Fruit fly (Drosophila melanogaster): Measurements from ENCODE around the gene CG6299.
A peak's percentile ranks its signal among the peaks of the same experiment; 100 is the strongest.

CG6299 gene

DNA sequence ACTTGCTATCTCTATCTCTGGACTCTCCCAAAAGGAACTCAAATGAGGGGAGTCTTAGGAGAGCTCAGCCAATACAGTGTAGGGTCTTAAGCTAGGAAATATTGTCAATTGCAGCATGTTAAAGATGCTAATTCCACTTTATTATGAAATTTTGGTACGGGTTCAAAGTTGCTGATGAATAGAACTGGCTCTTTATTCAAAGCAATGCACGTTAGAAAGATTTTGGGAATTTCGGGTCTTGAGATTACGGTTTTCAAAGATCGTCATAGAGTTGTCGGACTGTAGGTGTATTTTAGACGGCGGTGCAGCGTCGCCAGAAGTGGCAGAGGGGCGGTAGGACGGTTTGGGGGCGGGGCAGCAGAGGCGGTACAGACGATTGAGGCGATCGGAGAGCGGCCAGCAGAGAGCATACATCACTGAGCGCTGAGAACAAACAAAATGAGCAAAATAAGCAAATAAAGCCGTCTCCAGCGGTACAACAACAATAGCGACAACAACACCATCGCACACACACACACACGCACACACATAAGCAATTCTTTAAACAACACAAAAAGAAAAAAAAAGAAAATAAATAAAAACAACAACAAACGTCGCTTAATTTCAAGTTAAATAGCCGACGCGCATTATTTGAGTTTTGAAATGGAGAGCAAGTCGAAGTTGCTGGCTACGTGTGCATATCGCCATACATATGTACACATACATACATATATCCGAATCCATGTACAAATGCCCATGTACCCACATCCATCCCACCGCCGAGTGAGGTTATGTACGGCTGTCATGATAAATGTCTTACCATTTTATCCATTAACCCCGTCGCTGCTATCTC, 35.1 kb downstream of the CG6299 start (continued):
- TF ChIP-seq CG1602 (GFP tag; optimal IDR thresholded peaks at IDR 0.05) (no peak), CG10543 (GFP tag; optimal IDR thresholded peaks at IDR 0.05) (peak; percentile 17), CG13775 (GFP tag; optimal IDR thresholded peaks at IDR 0.05) (no peak), MTF-1 (GFP tag; optimal IDR thresholded peaks at IDR 0.05; ENCODE audit: borderline replicate concordance) (peak; percentile 58), CG12299 (tag; optimal IDR thresholded peaks at IDR 0.05) (no peak), Bdp1 (GFP tag; optimal IDR thresholded peaks at IDR 0.05) (no peak), disco-r (GFP tag; optimal IDR thresholded peaks at IDR 0.05) (no peak), zfh1 (GFP tag; IDR thresholded peaks at IDR 0.05) (no peak), eve (GFP tag; optimal IDR thresholded peaks at IDR 0.05) (no peak), CG7928 (GFP tag; optimal IDR thresholded peaks at IDR 0.05) (no peak), Nf-YB (GFP tag; optimal IDR thresholded peaks at IDR 0.05) (no peak), CG1233 (GFP tag; optimal IDR thresholded peaks at IDR 0.05) (peak; percentile 5), CG6765 (GFP tag; optimal IDR thresholded peaks at IDR 0.05) (no peak), B-H1 (GFP tag; IDR thresholded peaks at IDR 0.05) (no peak; the same call in 2 of the 3 replicates), CG10959 (GFP tag; IDR thresholded peaks at IDR 0.05) (no peak), CG9609 (GFP tag; optimal IDR thresholded peaks at IDR 0.05) (no peak), sd (tag; optimal IDR thresholded peaks at IDR 0.05) (no peak), Rfx (GFP tag; IDR thresholded peaks at IDR 0.05) (no peak), CG17385 (GFP tag; optimal IDR thresholded peaks at IDR 0.05) (no peak), CG13424 (tag; optimal IDR thresholded peaks at IDR 0.05) (no peak), sqz (GFP tag; optimal IDR thresholded peaks at IDR 0.05) (peak; percentile 39), Mes4 (GFP tag; optimal IDR thresholded peaks at IDR 0.05) (no peak), CG14710 (tag; optimal IDR thresholded peaks at IDR 0.05) (no peak), ftz-f1 (GFP tag; optimal IDR thresholded peaks at IDR 0.05) (no peak), CG17802 (tag; optimal IDR thresholded peaks at IDR 0.05) (no peak), gce (GFP tag; IDR thresholded peaks at IDR 0.05) (no peak), pum (GFP tag; optimal IDR thresholded peaks at IDR 0.05) (no peak), Poxn (GFP tag; IDR thresholded peaks at IDR 0.05) (no peak), CG32772 (GFP tag; IDR thresholded peaks at IDR 0.05) (no peak), CG12769 (tag; optimal IDR thresholded peaks at IDR 0.05) (no peak), CG3281 (GFP tag; optimal IDR thresholded peaks at IDR 0.05) (no peak), sna (GFP tag; IDR thresholded peaks at IDR 0.05; ENCODE audit: partially characterized antibody) (no peak), CG9876 (GFP tag; optimal IDR thresholded peaks at IDR 0.05) (no peak), mam (GFP tag; optimal IDR thresholded peaks at IDR 0.05) (no peak), slbo (GFP tag; IDR thresholded peaks at IDR 0.05) (no peak), CG12236 (GFP tag; optimal IDR thresholded peaks at IDR 0.05) (no peak), Chrac-16 (GFP tag; optimal IDR thresholded peaks at IDR 0.05) (no peak), CG12104 (GFP tag; optimal IDR thresholded peaks at IDR 0.05) (no peak), CG33213 (GFP tag; optimal IDR thresholded peaks at IDR 0.05) (no peak), aop (GFP tag; IDR thresholded peaks at IDR 0.05) (no peak), tx (GFP tag; optimal IDR thresholded peaks at IDR 0.05) (no peak), CG3163 (GFP tag; optimal IDR thresholded peaks at IDR 0.05) (no peak), CG10366 (GFP tag; IDR thresholded peaks at IDR 0.05) (no peak), CG17361 (GFP tag; IDR thresholded peaks at IDR 0.05) (0 out of 3 replicates have a peak, but pooled peaks have one; percentile 18), CG7839 (tag; optimal IDR thresholded peaks at IDR 0.05) (peak; percentile 24), ac (GFP tag; optimal IDR thresholded peaks at IDR 0.05) (peak; percentile 13), CG17829 (tag; optimal IDR thresholded peaks at IDR 0.05) (no peak), CG11085 (GFP tag; IDR thresholded peaks at IDR 0.05) (no peak), Stat92E (GFP tag; optimal IDR thresholded peaks at IDR 0.05) (no peak), Camta (GFP tag; optimal IDR thresholded peaks at IDR 0.05) (no peak)
